Fruit fly (Drosophila melanogaster) whole organism, embryonic: ENCODE results near the gene Rip11.
A peak's percentile ranks its signal among the peaks of the same experiment; 100 is the strongest.

Experiments
- ATbp ChIP-seq: fragments of 200-800 bp; sonication (Bioruptor generic); optimal IDR thresholded peaks from 2 replicates; lab custom pipeline; 2017; ENCODE audit warnings: missing biosample characterization, mild to moderate bottlenecking, missing genetic modification characterization, missing genetic modification reagents
- Atf-2 ChIP-seq: fragments of 200-800 bp; sonication (Bioruptor generic); optimal IDR thresholded peaks from 2 replicates; lab custom pipeline; 2016; ENCODE audit warnings: missing biosample characterization, missing genetic modification characterization
- B-H2 ChIP-seq: fragments of 200-800 bp; sonication (Bioruptor generic); optimal IDR thresholded peaks from 2 replicates; lab custom pipeline; 2018; ENCODE audit warnings: missing biosample characterization, mild to moderate bottlenecking, missing genetic modification characterization
- Bdp1 ChIP-seq: fragments of 200-800 bp; sonication (Bioruptor generic); optimal IDR thresholded peaks from 3 replicates; lab custom pipeline; 2016; ENCODE audit warnings: missing biosample characterization, missing genetic modification characterization
- CG12236 ChIP-seq: fragments of 200-800 bp; sonication (Bioruptor generic); optimal IDR thresholded peaks from 2 replicates; lab custom pipeline; 2016; ENCODE audit warnings: missing biosample characterization, missing genetic modification characterization
- CG14710 ChIP-seq: fragments of 200-800 bp; sonication (Bioruptor generic); optimal IDR thresholded peaks from 3 replicates; lab custom pipeline; 2019; ENCODE audit warnings: missing biosample characterization, mild to moderate bottlenecking, missing genetic modification characterization, moderate library complexity
- CG16863 ChIP-seq: fragments of 200-800 bp; sonication (Bioruptor generic); optimal IDR thresholded peaks from 3 replicates; lab custom pipeline; 2016; ENCODE audit warnings: missing biosample characterization, missing genetic modification characterization
- CG17829 ChIP-seq: fragments of 200-800 bp; optimal IDR thresholded peaks from 2 replicates; lab custom pipeline; 2019; ENCODE audit warnings: missing biosample characterization, mild to moderate bottlenecking, missing genetic modification characterization, moderate library complexity
- CG31441 ChIP-seq: fragments of 200-800 bp; sonication (Bioruptor generic); IDR thresholded peaks from 2 replicates; pipeline ENCODE4 v1.3.6; 2022; ENCODE audit warnings: missing biosample characterization, missing genetic modification characterization
- CG4360 ChIP-seq: fragments of 200-800 bp; sonication (Bioruptor generic); IDR thresholded peaks from 2 replicates; pipeline ENCODE4 v1.3.6; 2022; ENCODE audit warnings: missing biosample characterization, missing genetic modification characterization
- CG6175 ChIP-seq: fragments of 200-800 bp; sonication (Bioruptor generic); IDR thresholded peaks from 3 replicates; pipeline ENCODE4 v1.3.6; 2022; ENCODE audit warnings: missing biosample characterization, missing genetic modification characterization
- CG6689 ChIP-seq: fragments of 200-800 bp; sonication (Bioruptor generic); IDR thresholded peaks from 2 replicates; pipeline ENCODE4 v1.3.6; 2022; ENCODE audit warnings: missing biosample characterization, missing genetic modification characterization
- CG6791 ChIP-seq: fragments of 200-800 bp; sonication (Bioruptor generic); IDR thresholded peaks from 3 replicates; pipeline ENCODE4 v1.3.6; 2022; ENCODE audit warnings: missing biosample characterization, missing genetic modification characterization; ENCODE audit not compliant: partially characterized antibody
- CG7786 ChIP-seq: fragments of 200-800 bp; sonication (Bioruptor generic); optimal IDR thresholded peaks from 2 replicates; lab custom pipeline; 2016; ENCODE audit warnings: missing biosample characterization, missing genetic modification characterization
- CG8281 ChIP-seq: fragments of 200-800 bp; sonication (Bioruptor generic); optimal IDR thresholded peaks from 2 replicates; lab custom pipeline; 2018; ENCODE audit warnings: missing biosample characterization, mild to moderate bottlenecking, missing genetic modification characterization, moderate library complexity
- CG8478 ChIP-seq: fragments of >200 bp; optimal IDR thresholded peaks from 2 replicates; lab custom pipeline; 2018
- CkIIα-i1 ChIP-seq: fragments of 200-800 bp; sonication (Bioruptor generic); IDR thresholded peaks from 2 replicates; pipeline ENCODE4 v1.3.6; 2022; ENCODE audit warnings: missing biosample characterization, missing genetic modification characterization
- Dek ChIP-seq: fragments of 200-800 bp; sonication (Bioruptor generic); optimal IDR thresholded peaks from 3 replicates; lab custom pipeline; 2019; ENCODE audit warnings: missing biosample characterization, mild to moderate bottlenecking, missing genetic modification characterization, moderate library complexity
- Dip2 ChIP-seq: fragments of 200-800 bp; sonication (Bioruptor generic); IDR thresholded peaks from 2 replicates; pipeline ENCODE4 v1.3.6; 2022; ENCODE audit warnings: missing biosample characterization, missing genetic modification characterization
- Dip3 ChIP-seq: fragments of 200-800 bp; sonication (Bioruptor generic); optimal IDR thresholded peaks from 3 replicates; lab custom pipeline; 2016; ENCODE audit warnings: missing biosample characterization, missing genetic modification characterization
- H2.0 ChIP-seq: fragments of 200-800 bp; sonication (Bioruptor generic); IDR thresholded peaks from 2 replicates; pipeline ENCODE4 v1.3.6; 2022; ENCODE audit warnings: missing biosample characterization, missing genetic modification characterization
- HLH3B ChIP-seq: fragments of 200-800 bp; sonication (Bioruptor generic); IDR thresholded peaks from 2 replicates; pipeline ENCODE4 v1.3.6; 2022; ENCODE audit warnings: missing biosample characterization, missing genetic modification characterization
- Max ChIP-seq: fragments of 200-800 bp; sonication (Bioruptor generic); optimal IDR thresholded peaks from 2 replicates; lab custom pipeline; 2016; ENCODE audit warnings: missing biosample characterization, mild to moderate bottlenecking, missing genetic modification characterization
- Ravus ChIP-seq: fragments of 200-800 bp; sonication (Bioruptor generic); IDR thresholded peaks from 2 replicates; pipeline ENCODE4 v1.3.6; 2022; ENCODE audit warnings: missing biosample characterization, missing genetic modification characterization
- Rx ChIP-seq: fragments of 200-800 bp; sonication (Bioruptor generic); IDR thresholded peaks from 2 replicates; pipeline ENCODE4 v1.3.6; 2022; ENCODE audit warnings: missing biosample characterization, missing genetic modification characterization
- Scr ChIP-seq: fragments of 200-800 bp; sonication (Bioruptor generic); IDR thresholded peaks from 2 replicates; pipeline ENCODE4 v1.3.6; 2022; ENCODE audit warnings: missing biosample characterization, missing genetic modification characterization; ENCODE audit not compliant: partially characterized antibody
- Ssrp ChIP-seq: fragments of 200-800 bp; sonication (Bioruptor generic); optimal IDR thresholded peaks from 2 replicates; lab custom pipeline; 2018; ENCODE audit warnings: missing biosample characterization, mild to moderate bottlenecking, missing genetic modification characterization, moderate library complexity
- YL-1 ChIP-seq: fragments of 200-800 bp; sonication (Bioruptor generic); optimal IDR thresholded peaks from 3 replicates; lab custom pipeline; 2017; ENCODE audit warnings: missing biosample characterization, mild to moderate bottlenecking, missing genetic modification characterization
- al ChIP-seq: fragments of 200-800 bp; sonication (Bioruptor generic); IDR thresholded peaks from 2 replicates; pipeline ENCODE4 v1.3.6; 2022; ENCODE audit warnings: missing biosample characterization, missing genetic modification characterization
- aop ChIP-seq: fragments of 200-800 bp; sonication (Bioruptor generic); IDR thresholded peaks from 2 replicates; pipeline ENCODE4 v1.3.6; 2022; ENCODE audit warnings: missing biosample characterization, missing genetic modification characterization
- bab2 ChIP-seq: fragments of 200-800 bp; sonication (Bioruptor generic); optimal IDR thresholded peaks from 2 replicates; lab custom pipeline; 2016; ENCODE audit warnings: missing biosample characterization, missing genetic modification characterization
- bcd ChIP-seq: fragments of 200-800 bp; sonication (Bioruptor generic); optimal IDR thresholded peaks from 2 replicates; lab custom pipeline; 2017; ENCODE audit warnings: missing biosample characterization, mild to moderate bottlenecking, missing genetic modification characterization
- bigmax ChIP-seq: fragments of 200-800 bp; sonication (Bioruptor generic); optimal IDR thresholded peaks from 2 replicates; lab custom pipeline; 2018; ENCODE audit warnings: missing biosample characterization, mild to moderate bottlenecking, missing genetic modification characterization
- bowl ChIP-seq: fragments of 200-800 bp; sonication (Bioruptor generic); IDR thresholded peaks from 2 replicates; pipeline ENCODE4 v1.3.6; 2022; ENCODE audit warnings: missing biosample characterization, missing genetic modification characterization
- caup ChIP-seq: fragments of 200-800 bp; sonication (Bioruptor generic); optimal IDR thresholded peaks from 3 replicates; lab custom pipeline; 2017; ENCODE audit warnings: missing biosample characterization, mild to moderate bottlenecking, missing genetic modification characterization, moderate library complexity; ENCODE audit not compliant: severe bottlenecking
- crp ChIP-seq, 2 experiments: fragments of 200-800 bp; sonication (Bioruptor generic); optimal IDR thresholded peaks; 2 replicates in 1 of 2; 3 replicates in 1 of 2; lab custom pipeline; 2017; ENCODE audit warnings: missing biosample characterization in 2 of 2, missing genetic modification characterization in 2 of 2, mild to moderate bottlenecking in 1 of 2, moderate library complexity in 1 of 2
- fu2 ChIP-seq: fragments of 200-800 bp; sonication (Bioruptor generic); optimal IDR thresholded peaks from 2 replicates; lab custom pipeline; 2016; ENCODE audit warnings: missing biosample characterization, missing genetic modification characterization
- her ChIP-seq: fragments of 200-800 bp; sonication (Bioruptor generic); optimal IDR thresholded peaks from 2 replicates; lab custom pipeline; 2016; ENCODE audit warnings: missing biosample characterization, missing genetic modification characterization
- hkb ChIP-seq, 2 experiments: fragments of 200-800 bp in 1 of 2; fragments of >200 bp in 1 of 2; sonication (Bioruptor generic) in 1 of 2; IDR thresholded peaks in 1 of 2; optimal IDR thresholded peaks in 1 of 2; 2 replicates each; pipeline versions ENCODE4 v1.3.6 to Lab custom; 2017 to 2022; ENCODE audit warnings: missing biosample characterization in 1 of 2, missing genetic modification characterization in 1 of 2
- kah ChIP-seq: fragments of 200-800 bp; sonication (Bioruptor generic); optimal IDR thresholded peaks from 2 replicates; lab custom pipeline; 2018; ENCODE audit warnings: missing biosample characterization, mild to moderate bottlenecking, missing genetic modification characterization
- maf-S ChIP-seq: fragments of 200-800 bp; sonication (Bioruptor generic); optimal IDR thresholded peaks from 2 replicates; lab custom pipeline; 2016; ENCODE audit warnings: missing biosample characterization, missing genetic modification characterization
- nmo ChIP-seq: fragments of 200-800 bp; sonication (Bioruptor generic); optimal IDR thresholded peaks from 2 replicates; lab custom pipeline; 2018; ENCODE audit warnings: missing biosample characterization, mild to moderate bottlenecking, missing genetic modification characterization, moderate library complexity
- otp ChIP-seq: fragments of 200-800 bp; sonication (Bioruptor generic); IDR thresholded peaks from 3 replicates; pipeline ENCODE4, ENCODE4 v1.3.6; 2022; ENCODE audit warnings: missing biosample characterization, missing genetic modification characterization
- pb ChIP-seq: fragments of 200-800 bp; sonication (Bioruptor generic); optimal IDR thresholded peaks from 3 replicates; lab custom pipeline; 2016; ENCODE audit warnings: missing biosample characterization, missing genetic modification characterization
- pita ChIP-seq: fragments of 200-800 bp; sonication (Bioruptor generic); optimal IDR thresholded peaks from 2 replicates; lab custom pipeline; 2017; ENCODE audit warnings: missing biosample characterization, mild to moderate bottlenecking, missing genetic modification characterization
- pum ChIP-seq: fragments of 200-800 bp; sonication (Bioruptor generic); optimal IDR thresholded peaks from 2 replicates; lab custom pipeline; 2016; ENCODE audit warnings: missing biosample characterization, missing genetic modification characterization
- ro ChIP-seq: fragments of 200-800 bp; sonication (Bioruptor generic); IDR thresholded peaks from 2 replicates; pipeline ENCODE4 v1.3.6; 2022; ENCODE audit warnings: missing biosample characterization, missing genetic modification characterization
- schlank ChIP-seq: fragments of 200-800 bp; sonication (Bioruptor generic); optimal IDR thresholded peaks from 2 replicates; lab custom pipeline; 2018; ENCODE audit warnings: missing biosample characterization, mild to moderate bottlenecking, missing genetic modification characterization
- seq ChIP-seq: fragments of 200-800 bp; sonication (Bioruptor generic); IDR thresholded peaks from 2 replicates; pipeline ENCODE4 v1.3.6; 2022; ENCODE audit warnings: missing biosample characterization, missing genetic modification characterization
- stc ChIP-seq: fragments of 200-800 bp; sonication (Bioruptor generic); IDR thresholded peaks from 2 replicates; pipeline ENCODE4 v1.3.6; 2022; ENCODE audit warnings: missing biosample characterization, missing genetic modification characterization
- tap ChIP-seq: fragments of 200-800 bp; optimal IDR thresholded peaks from 3 replicates; lab custom pipeline; 2019; ENCODE audit warnings: missing biosample characterization, mild to moderate bottlenecking, missing genetic modification characterization, moderate library complexity
- ttk ChIP-seq: fragments of 200-800 bp; sonication (Bioruptor generic); IDR thresholded peaks from 2 replicates; pipeline ENCODE4 v2.1.2; 2022; ENCODE audit warnings: missing biosample characterization, missing genetic modification characterization
- vnd ChIP-seq: fragments of 200-800 bp; sonication (Bioruptor generic); IDR thresholded peaks from 3 replicates; pipeline ENCODE4 v1.3.6; 2022; ENCODE audit warnings: missing biosample characterization, missing genetic modification characterization; ENCODE audit not compliant: partially characterized antibody

Gene Rip11

DNA sequence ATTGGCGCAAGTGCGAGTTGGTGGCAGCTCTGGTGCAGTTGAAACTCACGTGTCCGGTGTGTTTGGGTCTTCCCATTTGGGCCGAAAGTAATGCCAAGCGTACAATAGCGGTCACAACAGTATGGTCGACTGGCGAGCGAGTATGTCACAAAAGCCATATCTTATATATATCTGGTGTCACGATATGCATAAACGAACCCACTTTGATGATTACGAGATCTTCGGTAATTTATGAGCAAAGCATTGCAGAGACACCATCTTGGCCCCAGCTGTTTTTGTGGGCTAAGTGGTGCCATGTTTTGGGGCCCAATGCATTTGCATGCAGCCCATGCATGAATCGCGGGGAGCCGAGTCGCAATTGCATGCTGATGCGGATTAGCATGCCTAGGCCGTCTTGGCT, 31.4 kb upstream of the Rip11 start (continued):
- TF ChIP-seq Ravus (GFP tag; lab: Robert Waterston, UW) (no peak), bab2 (no peak), Max (no peak), CG7786 (GFP tag; lab: Kevin White, UChicago) (no peak), B-H2 (no peak), CkIIα-i1 (no peak), CG8478 (no peak), seq (GFP tag; lab: Robert Waterston, UW) (no peak), vnd (GFP tag; lab: Robert Waterston, UW) (no peak), YL-1 (no peak), CG6791 (GFP tag; lab: Robert Waterston, UW) (no peak), crp (GFP tag; optimal IDR thresholded peaks at IDR 0.05; lab: Kevin White, UChicago) (no peak), maf-S (GFP tag; lab: Kevin White, UChicago) (no peak), ro (GFP tag; lab: Robert Waterston, UW) (no peak), pb (no peak), hkb (optimal IDR thresholded peaks at IDR 0.05; lab: Kevin White, UChicago) (no peak), hkb (GFP tag; IDR thresholded peaks at IDR 0.05; lab: Robert Waterston, UW) (no peak), Dek (no peak), her (no peak), otp (GFP tag; lab: Robert Waterston, UW) (no peak), CG8281 (tag; lab: Kevin White, UChicago) (no peak), stc (no peak), CG4360 (GFP tag; lab: Robert Waterston, UW) (no peak), tap (tag; lab: Kevin White, UChicago) (no peak), bowl (GFP tag; lab: Robert Waterston, UW) (no peak), CG6689 (GFP tag; lab: Robert Waterston, UW) (peak; percentile 42), schlank (tag; lab: Kevin White, UChicago) (no peak), ATbp (GFP tag; lab: Kevin White, UChicago) (no peak), ttk (no peak), CG14710 (tag; lab: Kevin White, UChicago) (no peak), fu2 (GFP tag; lab: Kevin White, UChicago) (no peak), aop (GFP tag; lab: Robert Waterston, UW) (no peak), kah (GFP tag; lab: Kevin White, UChicago) (no peak), CG12236 (GFP tag; lab: Kevin White, UChicago) (no peak), caup (GFP tag; lab: Kevin White, UChicago) (no peak), Rx (GFP tag; lab: Robert Waterston, UW) (no peak), HLH3B (0 out of 2 replicates have a peak, but pooled peaks have one; percentile 10), CG16863 (GFP tag; lab: Kevin White, UChicago) (no peak), bcd (GFP tag; lab: Kevin White, UChicago) (no peak), H2.0 (no peak), Scr (GFP tag; lab: Robert Waterston, UW) (no peak), al (GFP tag; lab: Robert Waterston, UW) (no peak), Dip3 (no peak), bigmax (GFP tag; lab: Kevin White, UChicago) (no peak), pum (GFP tag; lab: Kevin White, UChicago) (no peak), pita (no peak), nmo (no peak), CG31441 (GFP tag; lab: Robert Waterston, UW) (0 out of 2 replicates have a peak, but pooled peaks have one; percentile 15), Bdp1 (GFP tag; lab: Kevin White, UChicago) (no peak), CG17829 (tag; lab: Kevin White, UChicago) (no peak), CG6175 (GFP tag; lab: Robert Waterston, UW) (no peak), Atf-2 (no peak), Dip2 (GFP tag; lab: Robert Waterston, UW) (no peak), Ssrp (tag; lab: Kevin White, UChicago) (no peak)
